Worm (Caenorhabditis elegans): ENCODE data around the gene C40H1.8.

DNA sequence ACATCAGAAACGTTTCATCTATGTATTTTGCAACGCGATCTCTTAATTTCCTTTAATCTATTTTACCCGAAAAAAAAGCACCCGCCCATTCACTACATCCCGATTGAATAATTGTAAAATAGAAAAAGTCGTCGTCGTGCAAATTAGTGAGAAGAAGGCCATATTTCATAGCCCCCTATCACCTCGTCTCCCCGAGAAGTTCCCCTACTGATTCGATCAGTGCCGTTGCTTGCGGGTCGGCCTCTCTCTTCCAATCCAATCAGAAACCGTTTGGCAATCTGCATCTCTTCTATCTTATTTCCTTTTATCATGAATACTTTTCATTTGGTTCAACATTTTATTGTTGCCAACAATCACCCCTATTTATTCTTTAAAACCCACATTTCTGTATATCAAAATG is 15.4 kb upstream of the C40H1.8 start:
- TF ChIP-seq tab-1 (GFP tag; IDR thresholded peaks at IDR 0.05) (no peak), cog-1 (tag; optimal IDR thresholded peaks at IDR 0.05) (no peak), flt-1 (GFP tag; IDR thresholded peaks at IDR 0.05) (no peak)
